Worm (Caenorhabditis elegans) whole organism, late embryonic: Measurements from ENCODE around the gene unc-46.
"Not testable (repeated sequence)": the region's sequence is repeated elsewhere in the genome, so short reads cannot be mapped to it uniquely, and the experiment has no call there.

Experiments used
- K09A11.1 ChIP-seq: sonication (generic microtip); optimal IDR thresholded peaks from 2 replicates; lab custom pipeline; 2017; ENCODE audit warnings: antibody characterized with exemption, mild to moderate bottlenecking, missing genetic modification characterization, missing compliant biosample characterization; ENCODE audit not compliant: insufficient read depth
- ceh-30 ChIP-seq: fragments of 150-350 bp; optimal IDR thresholded peaks from 2 replicates; lab custom pipeline; 2014; ENCODE audit warnings: missing biosample characterization, missing genetic modification characterization
- dmd-4 ChIP-seq: sonication (generic microtip); optimal IDR thresholded peaks from 2 replicates; lab custom pipeline; 2016; ENCODE audit warnings: borderline replicate concordance, missing genetic modification characterization, missing compliant biosample characterization
- tbx-2 ChIP-seq: sonication (generic microtip); optimal IDR thresholded peaks from 2 replicates; lab custom pipeline; 2016; ENCODE audit warnings: missing genetic modification characterization, missing compliant biosample characterization

DNA sequence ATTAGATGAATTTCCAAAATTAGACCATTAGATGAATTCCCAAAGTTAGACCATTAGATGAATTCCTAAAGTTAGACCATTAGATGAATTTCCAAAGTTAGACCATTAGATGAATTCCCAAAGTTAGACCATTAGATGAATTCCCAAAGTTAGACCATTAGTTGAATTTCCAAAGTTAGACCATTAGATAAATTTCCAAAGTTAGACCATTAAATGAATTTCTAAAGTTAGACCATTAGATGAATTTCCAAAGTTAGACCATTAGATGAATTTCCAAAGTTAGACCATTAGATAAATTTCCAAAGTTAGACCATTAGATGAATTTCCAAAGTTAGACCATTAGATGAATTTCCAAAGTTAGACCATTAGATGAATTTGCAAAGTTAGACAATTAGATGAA, 23.5 kb downstream of the unc-46 start:
- TF ChIP-seq K09A11.1, tbx-2, dmd-4, ceh-30 (tag; lab: Kevin White, UChicago): not testable (repeated sequence)
